Worm (Caenorhabditis elegans) whole organism, mixed stage, embryonic: ENCODE results near the gene fbxa-141.

ENCODE experiments used
- M03D4.4 ChIP-seq: sonication (generic microtip); optimal IDR thresholded peaks from 2 replicates; lab custom pipeline; 2017; ENCODE audit warnings: mild to moderate bottlenecking, missing genetic modification characterization, missing compliant biosample characterization
- blmp-1 ChIP-seq: fragments of 150-350 bp; optimal IDR thresholded peaks from 2 replicates; lab custom pipeline; 2014; ENCODE audit warnings: missing biosample characterization, missing genetic modification characterization
- ceh-39 ChIP-seq: fragments of 150-350 bp; optimal IDR thresholded peaks from 2 replicates; lab custom pipeline; 2014; ENCODE audit warnings: missing biosample characterization, missing genetic modification characterization
- ceh-43 ChIP-seq: fragments of 200-800 bp; sonication (Bioruptor generic); optimal IDR thresholded peaks from 2 replicates; lab custom pipeline; 2018; ENCODE audit warnings: mild to moderate bottlenecking, missing genetic modification characterization, moderate library complexity, missing compliant biosample characterization
- ceh-83 ChIP-seq: fragments of 200-800 bp; sonication (Bioruptor generic); optimal IDR thresholded peaks from 2 replicates; lab custom pipeline; 2018; ENCODE audit warnings: mild to moderate bottlenecking, missing genetic modification characterization, missing compliant biosample characterization
- ces-1 ChIP-seq: fragments of 150-350 bp; optimal IDR thresholded peaks from 2 replicates; lab custom pipeline; 2014; ENCODE audit warnings: missing biosample characterization, missing genetic modification reagents, missing genetic modification characterization
- cnd-1 ChIP-seq: fragments of 200-800 bp; sonication (Bioruptor generic); optimal IDR thresholded peaks from 2 replicates; lab custom pipeline; 2018; ENCODE audit warnings: mild to moderate bottlenecking, missing genetic modification characterization, missing compliant biosample characterization
- drap-1 ChIP-seq: fragments of 200-800 bp; sonication (Bioruptor generic); optimal IDR thresholded peaks from 3 replicates; lab custom pipeline; 2018; ENCODE audit warnings: mild to moderate bottlenecking, missing genetic modification characterization, missing compliant biosample characterization
- elt-1 ChIP-seq: sonication (generic microtip); optimal IDR thresholded peaks from 2 replicates; lab custom pipeline; 2017; ENCODE audit warnings: missing genetic modification characterization, mild to moderate bottlenecking, missing compliant biosample characterization, antibody characterized with exemption, moderate library complexity, borderline replicate concordance; ENCODE audit not compliant: insufficient read depth
- elt-3 ChIP-seq: fragments of 150-350 bp; optimal IDR thresholded peaks from 2 replicates; lab custom pipeline; 2014; ENCODE audit warnings: missing biosample characterization, missing genetic modification characterization
- flh-1 ChIP-seq: fragments of 200-800 bp; sonication (Bioruptor generic); optimal IDR thresholded peaks from 2 replicates; lab custom pipeline; 2018; ENCODE audit warnings: mild to moderate bottlenecking, missing genetic modification characterization, moderate library complexity, missing compliant biosample characterization
- ham-2 ChIP-seq: fragments of 200-800 bp; sonication (Bioruptor generic); optimal IDR thresholded peaks from 2 replicates; lab custom pipeline; 2018; ENCODE audit warnings: mild to moderate bottlenecking, missing genetic modification characterization, missing compliant biosample characterization
- hlh-1 ChIP-seq: fragments of 150-350 bp; optimal IDR thresholded peaks from 2 replicates; lab custom pipeline; 2014; ENCODE audit warnings: missing biosample characterization, missing genetic modification reagents, missing genetic modification characterization
- lin-13 ChIP-seq: fragments of 150-350 bp; optimal IDR thresholded peaks from 2 replicates; lab custom pipeline; 2014; ENCODE audit warnings: missing biosample characterization, missing genetic modification characterization
- lin-32 ChIP-seq: fragments of 200-800 bp; sonication (Bioruptor generic); optimal IDR thresholded peaks from 2 replicates; lab custom pipeline; 2018; ENCODE audit warnings: mild to moderate bottlenecking, missing genetic modification characterization, missing compliant biosample characterization
- lsy-2 ChIP-seq: fragments of 150-350 bp; optimal IDR thresholded peaks from 2 replicates; lab custom pipeline; 2014; ENCODE audit warnings: missing biosample characterization, missing genetic modification characterization
- mab-5 ChIP-seq: fragments of 150-350 bp; optimal IDR thresholded peaks from 2 replicates; lab custom pipeline; 2014; ENCODE audit warnings: missing biosample characterization, missing genetic modification characterization
- mep-1 ChIP-seq: fragments of 150-350 bp; optimal IDR thresholded peaks from 2 replicates; lab custom pipeline; 2017; ENCODE audit warnings: missing biosample characterization, missing genetic modification reagents, missing genetic modification characterization, inconsistent platforms
- mls-2 ChIP-seq: sonication (generic microtip); optimal IDR thresholded peaks from 2 replicates; lab custom pipeline; 2016; ENCODE audit warnings: mild to moderate bottlenecking, missing genetic modification characterization, moderate library complexity, missing compliant biosample characterization
- nhr-12 ChIP-seq: fragments of 150-350 bp; optimal IDR thresholded peaks from 2 replicates; lab custom pipeline; 2014; ENCODE audit warnings: missing biosample characterization, missing genetic modification characterization
- nhr-2 ChIP-seq: fragments of 150-350 bp; optimal IDR thresholded peaks from 2 replicates; lab custom pipeline; 2014; ENCODE audit warnings: missing biosample characterization, missing genetic modification characterization
- nhr-237 ChIP-seq: fragments of 150-350 bp; optimal IDR thresholded peaks from 2 replicates; lab custom pipeline; 2014; ENCODE audit warnings: missing biosample characterization, missing genetic modification characterization
- nhr-28 ChIP-seq: fragments of 150-350 bp; optimal IDR thresholded peaks from 2 replicates; lab custom pipeline; 2014; ENCODE audit warnings: missing biosample characterization, missing genetic modification characterization
- nhr-76 ChIP-seq: sonication (generic microtip); optimal IDR thresholded peaks from 2 replicates; lab custom pipeline; 2017; ENCODE audit warnings: missing biosample characterization, missing genetic modification characterization
- pha-4 ChIP-seq: fragments of 150-350 bp; optimal IDR thresholded peaks from 2 replicates; lab custom pipeline; 2018; ENCODE audit warnings: missing biosample characterization, missing genetic modification reagents, missing genetic modification characterization
- sem-2 ChIP-seq: fragments of 200-800 bp; sonication (Bioruptor generic); optimal IDR thresholded peaks from 2 replicates; lab custom pipeline; 2018; ENCODE audit warnings: mild to moderate bottlenecking, missing genetic modification characterization, missing compliant biosample characterization
- snpc-4 ChIP-seq: fragments of 150-350 bp; optimal IDR thresholded peaks from 2 replicates; lab custom pipeline; 2014; ENCODE audit warnings: missing biosample characterization, missing genetic modification characterization
- sptf-1 ChIP-seq: sonication (generic microtip); optimal IDR thresholded peaks from 2 replicates; lab custom pipeline; 2017; ENCODE audit warnings: mild to moderate bottlenecking, missing genetic modification characterization, moderate library complexity, missing compliant biosample characterization
- tbx-8 ChIP-seq: fragments of 200-800 bp; sonication (Bioruptor generic); optimal IDR thresholded peaks from 2 replicates; lab custom pipeline; 2018; ENCODE audit warnings: mild to moderate bottlenecking, missing genetic modification characterization, moderate library complexity, missing compliant biosample characterization
- unc-120 ChIP-seq: sonication (generic microtip); optimal IDR thresholded peaks from 2 replicates; lab custom pipeline; 2017; ENCODE audit warnings: missing genetic modification characterization, missing compliant biosample characterization; ENCODE audit not compliant: poor library complexity, severe bottlenecking
- unc-39 ChIP-seq: fragments of 150-350 bp; optimal IDR thresholded peaks from 2 replicates; lab custom pipeline; 2014; ENCODE audit warnings: missing biosample characterization, missing genetic modification characterization
- unc-62 ChIP-seq: fragments of 150-350 bp; optimal IDR thresholded peaks from 2 replicates; lab custom pipeline; 2014; ENCODE audit warnings: missing biosample characterization, missing genetic modification reagents, missing genetic modification characterization
- zip-8 ChIP-seq: fragments of 150-350 bp; optimal IDR thresholded peaks from 2 replicates; lab custom pipeline; 2014; ENCODE audit warnings: missing biosample characterization, missing genetic modification characterization
- ztf-11 ChIP-seq: fragments of 150-350 bp; optimal IDR thresholded peaks from 2 replicates; lab custom pipeline; 2014; ENCODE audit warnings: missing biosample characterization, missing genetic modification characterization

Gene fbxa-141

DNA sequence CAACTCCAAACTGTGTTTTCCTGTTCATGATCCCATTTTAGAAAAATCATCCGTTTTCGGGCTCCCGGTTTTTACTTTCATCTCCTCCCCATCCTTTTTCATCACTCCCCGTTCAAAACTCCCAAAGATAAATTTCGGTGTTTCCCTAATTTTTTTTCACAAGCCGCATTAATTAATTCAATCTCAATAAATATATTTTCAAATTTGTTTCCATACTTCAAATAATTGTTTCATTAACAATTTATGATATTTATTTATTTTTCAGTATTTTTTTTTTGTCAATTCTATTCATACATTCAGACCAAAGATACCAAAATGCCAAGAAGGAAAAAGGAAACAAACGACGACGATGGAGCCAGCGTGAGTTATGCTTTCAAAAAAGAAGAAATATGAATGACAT, 7.7 kb upstream of the fbxa-141 start, which contains the start of gene D1025.1:
Gene D1025.1 (plus strand): TSS at position 301 of the 400 bp plus-strand sequence.
- TF ChIP-seq sem-2 (GFP tag; lab: Kevin White, UChicago) = no peak
- no peak for TF ChIP-seq pha-4
- no peak for TF ChIP-seq mab-5 (tag; lab: Kevin White, UChicago)

DNA sequence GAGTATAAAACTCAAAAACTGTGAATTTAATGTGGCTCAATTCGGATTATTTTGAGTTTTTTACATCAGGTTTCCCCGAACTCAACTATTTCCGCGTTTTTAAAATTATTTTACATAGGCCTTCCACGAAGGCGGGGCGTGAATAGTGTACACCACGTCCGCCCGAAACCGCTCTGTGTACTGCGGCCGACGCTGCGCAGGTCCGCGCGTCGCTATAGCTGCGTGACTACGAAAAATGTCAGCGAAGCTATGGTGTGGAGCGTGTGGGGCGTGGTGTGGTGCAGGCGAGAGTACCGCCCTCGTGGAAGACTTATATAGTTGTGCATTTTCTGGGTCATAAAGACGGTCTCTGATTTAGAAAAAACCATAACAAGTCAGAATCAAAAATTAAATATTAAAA, 5.1 kb upstream of the fbxa-141 start:
- no peak for TF ChIP-seq pha-4
- TF ChIP-seq ztf-11 (tag; lab: Kevin White, UChicago) = no peak
- TF ChIP-seq drap-1 (GFP tag; lab: Kevin White, UChicago) = no peak
- TF ChIP-seq elt-1 (tag; lab: Kevin White, UChicago) = no peak
- no peak for TF ChIP-seq nhr-76 (tag; lab: Kevin White, UChicago)
- TF ChIP-seq nhr-237 (tag; lab: Kevin White, UChicago) = no peak
- TF ChIP-seq ceh-43 (GFP tag; lab: Kevin White, UChicago) = no peak
- TF ChIP-seq mls-2 = no peak
- no peak for TF ChIP-seq snpc-4 (tag; lab: Kevin White, UChicago)
- no peak for TF ChIP-seq unc-39
- TF ChIP-seq mep-1 = no peak
- no peak for TF ChIP-seq unc-62 (GFP tag; lab: Kevin White, UChicago)
- no peak for TF ChIP-seq tbx-8 (GFP tag; lab: Kevin White, UChicago)
- no peak for TF ChIP-seq mab-5 (tag; lab: Kevin White, UChicago)
- no peak for TF ChIP-seq elt-3 (tag; lab: Kevin White, UChicago)
- TF ChIP-seq M03D4.4 = no peak
- TF ChIP-seq lsy-2 (tag; lab: Kevin White, UChicago) = no peak
- TF ChIP-seq nhr-28 (tag; lab: Kevin White, UChicago) = no peak
- TF ChIP-seq sem-2 (GFP tag; lab: Kevin White, UChicago) = no peak

DNA sequence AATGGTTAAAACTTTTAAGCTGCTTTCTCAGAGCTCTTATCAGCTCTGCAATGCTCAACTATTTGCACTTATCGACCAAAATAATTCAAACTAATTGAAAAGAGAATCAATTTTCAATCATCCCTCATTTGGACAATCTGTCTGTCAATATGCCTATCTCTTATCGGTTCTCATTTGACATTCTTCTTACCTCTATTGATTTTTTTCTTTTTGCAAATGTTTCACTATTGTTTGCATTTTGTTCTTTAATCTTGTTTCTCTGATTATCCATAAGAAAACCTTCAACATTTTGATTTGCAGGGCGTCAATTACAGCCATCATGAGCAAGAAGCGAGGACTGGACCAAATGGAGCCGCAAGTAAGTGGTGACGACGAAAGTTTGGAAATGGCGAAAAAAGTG, 3.8 kb upstream of the fbxa-141 start, which contains the start of gene D1025.10:
Gene D1025.10 (plus strand): TSS at position 301 of the 400 bp plus-strand sequence.
- no peak for TF ChIP-seq nhr-28 (tag; lab: Kevin White, UChicago)
- TF ChIP-seq mab-5 (tag; lab: Kevin White, UChicago) = no peak
- TF ChIP-seq tbx-8 (GFP tag; lab: Kevin White, UChicago) = no peak
- TF ChIP-seq hlh-1 (tag; lab: Kevin White, UChicago) = no peak
- TF ChIP-seq lsy-2 (tag; lab: Kevin White, UChicago) = no peak
- TF ChIP-seq pha-4 = no peak
- TF ChIP-seq ces-1 (GFP tag; lab: Kevin White, UChicago) = no peak
- TF ChIP-seq cnd-1 (tag; lab: Kevin White, UChicago) = no peak
- TF ChIP-seq zip-8 (tag; lab: Kevin White, UChicago) = no peak
- no peak for TF ChIP-seq blmp-1
- TF ChIP-seq ztf-11 (tag; lab: Kevin White, UChicago) = no peak
- no peak for TF ChIP-seq unc-39
- TF ChIP-seq mep-1 = no peak
- TF ChIP-seq, all 35 proteins: peak for 0

DNA sequence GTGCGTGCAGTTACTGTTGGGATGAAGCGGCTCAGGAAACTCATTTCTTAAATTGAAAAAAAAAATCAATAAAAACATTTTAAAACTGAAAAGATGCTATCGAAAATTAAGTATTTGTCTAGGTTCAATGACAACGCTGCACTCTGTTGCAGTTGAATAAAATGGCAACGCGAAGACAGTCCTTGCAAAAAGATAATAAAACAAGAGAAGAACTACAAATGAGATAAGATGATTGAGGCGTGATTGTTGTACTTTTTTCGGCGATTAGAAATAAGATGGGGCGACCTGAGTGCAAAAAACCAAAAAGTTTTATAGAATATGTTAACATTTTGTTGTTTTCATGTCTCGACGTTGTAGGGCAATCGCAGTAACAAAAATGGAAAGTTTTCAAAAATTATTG, 2.3 kb upstream of the fbxa-141 start, which contains the start of gene gcsh-1:
Gene gcsh-1 (minus strand): TSS at position 46 of the 400 bp plus-strand sequence.
- no peak for TF ChIP-seq tbx-8 (GFP tag; lab: Kevin White, UChicago)
- no peak for TF ChIP-seq unc-120 (tag; lab: Kevin White, UChicago)
- TF ChIP-seq zip-8 (tag; lab: Kevin White, UChicago) = no peak
- TF ChIP-seq nhr-28 (tag; lab: Kevin White, UChicago) = no peak
- no peak for TF ChIP-seq snpc-4 (tag; lab: Kevin White, UChicago)
- TF ChIP-seq ces-1 (GFP tag; lab: Kevin White, UChicago) = no peak
- TF ChIP-seq ceh-83 (GFP tag; lab: Kevin White, UChicago) = no peak
- TF ChIP-seq ham-2 (GFP tag; lab: Kevin White, UChicago) = no peak
- TF ChIP-seq, all 35 proteins: peak for 0

DNA sequence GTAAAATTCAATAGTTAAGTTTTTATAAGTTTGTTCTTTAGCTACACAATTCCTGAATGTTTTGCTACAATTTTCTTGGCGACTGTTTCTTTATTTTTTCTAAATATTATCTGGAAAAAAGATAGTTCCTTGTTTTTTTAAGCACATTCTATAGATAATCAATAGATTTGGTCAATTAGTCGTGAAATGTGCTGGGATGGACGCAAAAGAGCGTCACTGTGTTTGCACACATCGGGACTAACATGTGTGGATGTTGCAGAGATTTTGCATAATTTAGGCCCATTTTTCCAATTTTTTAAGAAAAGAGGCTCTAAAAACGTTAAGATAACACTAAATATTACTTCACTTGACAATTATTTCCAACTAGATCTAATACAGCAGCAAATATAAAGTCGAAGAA, 745 bp upstream of the fbxa-141 start:
- TF ChIP-seq lin-32 (GFP tag; lab: Kevin White, UChicago) (no peak), M03D4.4 (no peak), nhr-2 (no peak), flh-1 (GFP tag; lab: Kevin White, UChicago) (no peak), mls-2 (no peak), elt-3 (tag; lab: Kevin White, UChicago) (no peak), ceh-39 (tag; lab: Kevin White, UChicago) (no peak), zip-8 (tag; lab: Kevin White, UChicago) (no peak), pha-4 (no peak), sptf-1 (no peak), mep-1 (peak; percentile 8), unc-120 (tag; lab: Kevin White, UChicago) (peak; percentile 4), mab-5 (tag; lab: Kevin White, UChicago) (no peak), ceh-83 (GFP tag; lab: Kevin White, UChicago) (no peak), unc-39 (no peak), sem-2 (GFP tag; lab: Kevin White, UChicago) (no peak), blmp-1 (no peak), ces-1 (GFP tag; lab: Kevin White, UChicago) (peak; percentile 93), nhr-76 (tag; lab: Kevin White, UChicago) (no peak), ztf-11 (tag; lab: Kevin White, UChicago) (no peak), cnd-1 (tag; lab: Kevin White, UChicago) (no peak), nhr-237 (tag; lab: Kevin White, UChicago) (no peak), tbx-8 (GFP tag; lab: Kevin White, UChicago) (no peak), nhr-12 (no peak), lin-13 (tag; lab: Kevin White, UChicago) (no peak), hlh-1 (tag; lab: Kevin White, UChicago) (no peak)
